Worm (Caenorhabditis elegans) whole organism, L1 larva: ENCODE results near the gene Y52E8A.6.

Experiments used
- C04F5.9 ChIP-seq: sonication (generic microtip); optimal IDR thresholded peaks from 2 replicates; lab custom pipeline; 2016; ENCODE audit warnings: missing genetic modification characterization, missing compliant biosample characterization
- F16B12.6 ChIP-seq: fragments of 150-350 bp; optimal IDR thresholded peaks from 2 replicates; lab custom pipeline; 2014; ENCODE audit warnings: missing biosample characterization, missing genetic modification characterization
- Y116A8C.19 ChIP-seq: sonication (generic microtip); optimal IDR thresholded peaks from 2 replicates; lab custom pipeline; 2016; ENCODE audit warnings: missing compliant biosample characterization, missing genetic modification characterization, borderline replicate concordance
- alr-1 ChIP-seq: fragments of 200-800 bp; sonication (Bioruptor generic); optimal IDR thresholded peaks from 2 replicates; lab custom pipeline; 2018; ENCODE audit warnings: borderline replicate concordance, mild to moderate bottlenecking, missing genetic modification characterization, missing compliant biosample characterization
- aly-2 ChIP-seq: fragments of 150-350 bp; optimal IDR thresholded peaks from 2 replicates; lab custom pipeline; 2014; ENCODE audit warnings: missing biosample characterization, missing genetic modification characterization
- ama-1 ChIP-seq: fragments of 150-350 bp; optimal IDR thresholded peaks from 2 replicates; lab custom pipeline; 2014
- blmp-1 ChIP-seq: fragments of 150-350 bp; optimal IDR thresholded peaks from 2 replicates; lab custom pipeline; 2014; ENCODE audit warnings: missing biosample characterization, missing genetic modification characterization
- ceh-8 ChIP-seq: fragments of 200-800 bp; sonication (Bioruptor generic); optimal IDR thresholded peaks from 2 replicates; lab custom pipeline; 2018; ENCODE audit warnings: mild to moderate bottlenecking, missing genetic modification characterization, moderate library complexity, missing compliant biosample characterization
- ceh-88 ChIP-seq: fragments of 200-800 bp; sonication (Bioruptor generic); IDR thresholded peaks from 2 replicates; pipeline ENCODE4 v1.3.6; 2022; ENCODE audit warnings: missing genetic modification characterization, missing compliant biosample characterization
- ceh-90 ChIP-seq: sonication (generic microtip); optimal IDR thresholded peaks from 2 replicates; lab custom pipeline; 2016; ENCODE audit warnings: missing genetic modification characterization, missing compliant biosample characterization
- efl-1 ChIP-seq, 4 experiments: fragments of 150-350 bp; optimal IDR thresholded peaks in 3 of 4; peaks in 1 of 4; 1 replicate in 1 of 4; 2 replicates in 3 of 4; lab custom pipeline; 2014; ENCODE audit warnings: missing biosample characterization in 2 of 4, missing genetic modification characterization in 2 of 4, missing genetic modification reagents in 2 of 4
- efl-3 ChIP-seq: fragments of 200-800 bp; sonication (Bioruptor generic); optimal IDR thresholded peaks from 2 replicates; lab custom pipeline; 2018; ENCODE audit warnings: mild to moderate bottlenecking, missing genetic modification characterization, missing compliant biosample characterization
- egl-13 ChIP-seq: sonication (generic microtip); optimal IDR thresholded peaks from 2 replicates; lab custom pipeline; 2016; ENCODE audit warnings: missing genotype, missing genetic modification reagents, missing genetic modification characterization, missing compliant biosample characterization
- elt-2 ChIP-seq: sonication (generic microtip); optimal IDR thresholded peaks from 2 replicates; lab custom pipeline; 2016; ENCODE audit warnings: missing genetic modification characterization, mild to moderate bottlenecking, inconsistent platforms, missing compliant biosample characterization, missing genetic modification reagents
- elt-3 ChIP-seq, 6 experiments: fragments of 150-350 bp in 1 of 6; sonication (generic microtip); optimal IDR thresholded peaks; 2 replicates each; lab custom pipeline; 2017 to 2018; ENCODE audit warnings: missing biosample characterization in 6 of 6, missing genetic modification characterization in 6 of 6, inconsistent platforms in 1 of 6
- ets-5 ChIP-seq: fragments of 200-800 bp; sonication (Bioruptor generic); IDR thresholded peaks from 2 replicates; pipeline ENCODE4 v1.3.6; 2022; ENCODE audit warnings: missing genetic modification characterization, missing compliant biosample characterization
- fkh-4 ChIP-seq: sonication (generic microtip); optimal IDR thresholded peaks from 2 replicates; lab custom pipeline; 2016; ENCODE audit warnings: missing compliant biosample characterization, missing genetic modification characterization, borderline replicate concordance
- grh-1 ChIP-seq: fragments of 200-800 bp; sonication (Bioruptor generic); IDR thresholded peaks from 2 replicates; pipeline ENCODE4 v1.3.6; 2022; ENCODE audit warnings: missing genetic modification reagents, missing genetic modification characterization, missing compliant biosample characterization
- irx-1 ChIP-seq: sonication (generic microtip); optimal IDR thresholded peaks from 2 replicates; lab custom pipeline; 2016; ENCODE audit warnings: missing genetic modification characterization, missing compliant biosample characterization
- lin-13 ChIP-seq: fragments of 150-350 bp; optimal IDR thresholded peaks from 2 replicates; lab custom pipeline; 2014; ENCODE audit warnings: missing biosample characterization, missing genetic modification reagents, missing genetic modification characterization
- lin-14 ChIP-seq: fragments of 200-800 bp; sonication (Bioruptor generic); optimal IDR thresholded peaks from 2 replicates; lab custom pipeline; 2018; ENCODE audit warnings: mild to moderate bottlenecking, missing genetic modification characterization, moderate library complexity, missing compliant biosample characterization
- lin-39 ChIP-seq: fragments of 150-350 bp; optimal IDR thresholded peaks from 2 replicates; lab custom pipeline; 2014; ENCODE audit warnings: missing biosample characterization, missing genetic modification reagents, missing genetic modification characterization
- lir-3 ChIP-seq: sonication (generic microtip); optimal IDR thresholded peaks from 2 replicates; lab custom pipeline; 2016; ENCODE audit warnings: mild to moderate bottlenecking, missing genetic modification characterization, moderate library complexity, missing compliant biosample characterization; ENCODE audit not compliant: poor library complexity
- lsy-2 ChIP-seq, 2 experiments: fragments of 150-350 bp; optimal IDR thresholded peaks; 2 replicates each; lab custom pipeline; 2014; ENCODE audit warnings: missing biosample characterization in 2 of 2, missing genetic modification characterization in 2 of 2
- mep-1 ChIP-seq: fragments of 150-350 bp; optimal IDR thresholded peaks from 2 replicates; lab custom pipeline; 2014; ENCODE audit warnings: missing biosample characterization, missing genetic modification characterization
- nhr-12 ChIP-seq: sonication (generic microtip); optimal IDR thresholded peaks from 2 replicates; lab custom pipeline; 2017; ENCODE audit warnings: missing biosample characterization, missing genetic modification characterization
- nhr-19 ChIP-seq: fragments of 200-800 bp; sonication (Bioruptor generic); conservative IDR thresholded peaks from 2 replicates; pipeline ENCODE4 v1.3.6; 2022; ENCODE audit warnings: missing genetic modification characterization, missing compliant biosample characterization
- nhr-20 ChIP-seq: sonication (generic microtip); optimal IDR thresholded peaks from 2 replicates; lab custom pipeline; 2016; ENCODE audit warnings: mild to moderate bottlenecking, missing genetic modification characterization, missing compliant biosample characterization
- nhr-237 ChIP-seq: fragments of 150-350 bp; optimal IDR thresholded peaks from 2 replicates; lab custom pipeline; 2014; ENCODE audit warnings: missing biosample characterization, missing genetic modification characterization
- nhr-28 ChIP-seq: fragments of 150-350 bp; optimal IDR thresholded peaks from 2 replicates; lab custom pipeline; 2014; ENCODE audit warnings: missing biosample characterization, missing genetic modification characterization
- nhr-76 ChIP-seq: sonication (generic microtip); optimal IDR thresholded peaks from 2 replicates; lab custom pipeline; 2017; ENCODE audit warnings: missing biosample characterization, missing genetic modification characterization
- nhr-77 ChIP-seq: fragments of 150-350 bp; optimal IDR thresholded peaks from 2 replicates; lab custom pipeline; 2014; ENCODE audit warnings: missing biosample characterization, missing genetic modification characterization
- nhr-90 ChIP-seq: sonication (generic microtip); optimal IDR thresholded peaks from 2 replicates; lab custom pipeline; 2016; ENCODE audit warnings: mild to moderate bottlenecking, missing genetic modification characterization, missing compliant biosample characterization; ENCODE audit not compliant: poor library complexity
- pax-3 ChIP-seq: fragments of 200-800 bp; sonication (Bioruptor generic); optimal IDR thresholded peaks from 2 replicates; lab custom pipeline; 2018; ENCODE audit warnings: mild to moderate bottlenecking, missing genetic modification characterization, moderate library complexity, missing compliant biosample characterization
- pqm-1 ChIP-seq: sonication (generic microtip); optimal IDR thresholded peaks from 3 replicates; lab custom pipeline; 2017; ENCODE audit warnings: missing biosample characterization, missing genetic modification characterization
- rnt-1 ChIP-seq: sonication (generic microtip); optimal IDR thresholded peaks from 2 replicates; lab custom pipeline; 2016; ENCODE audit warnings: mild to moderate bottlenecking, missing genetic modification characterization, moderate library complexity, missing compliant biosample characterization
- skn-1 ChIP-seq: fragments of 150-350 bp; optimal IDR thresholded peaks from 2 replicates; lab custom pipeline; 2014; ENCODE audit warnings: missing biosample characterization, missing genetic modification characterization
- snpc-4 ChIP-seq: fragments of 150-350 bp; optimal IDR thresholded peaks from 2 replicates; lab custom pipeline; 2014; ENCODE audit warnings: missing biosample characterization, missing genetic modification characterization
- snu-23 ChIP-seq: sonication (generic microtip); optimal IDR thresholded peaks from 2 replicates; lab custom pipeline; 2016; ENCODE audit warnings: missing genetic modification characterization, missing compliant biosample characterization
- sox-4 ChIP-seq: sonication (generic microtip); optimal IDR thresholded peaks from 2 replicates; lab custom pipeline; 2016; ENCODE audit warnings: missing genetic modification characterization, missing compliant biosample characterization
- swsn-7 ChIP-seq: sonication (generic microtip); optimal IDR thresholded peaks from 2 replicates; lab custom pipeline; 2016; ENCODE audit warnings: missing genetic modification characterization, missing compliant biosample characterization
- tbx-2 ChIP-seq: sonication (generic microtip); optimal IDR thresholded peaks from 2 replicates; lab custom pipeline; 2016; ENCODE audit warnings: missing genetic modification characterization, missing compliant biosample characterization
- tlp-1 ChIP-seq: fragments of 150-350 bp; optimal IDR thresholded peaks from 2 replicates; lab custom pipeline; 2014; ENCODE audit warnings: missing biosample characterization, missing genetic modification characterization
- unc-62 ChIP-seq: fragments of 150-350 bp; optimal IDR thresholded peaks from 2 replicates; lab custom pipeline; 2014; ENCODE audit warnings: missing biosample characterization, missing genetic modification reagents, missing genetic modification characterization
- zag-1 ChIP-seq: fragments of 150-350 bp; optimal IDR thresholded peaks from 2 replicates; lab custom pipeline; 2014; ENCODE audit warnings: missing biosample characterization, missing genetic modification characterization
- zip-4 ChIP-seq: fragments of 200-800 bp; sonication (Bioruptor generic); optimal IDR thresholded peaks from 2 replicates; lab custom pipeline; 2018; ENCODE audit warnings: mild to moderate bottlenecking, missing genetic modification characterization, moderate library complexity, missing compliant biosample characterization

Gene Y52E8A.6

DNA sequence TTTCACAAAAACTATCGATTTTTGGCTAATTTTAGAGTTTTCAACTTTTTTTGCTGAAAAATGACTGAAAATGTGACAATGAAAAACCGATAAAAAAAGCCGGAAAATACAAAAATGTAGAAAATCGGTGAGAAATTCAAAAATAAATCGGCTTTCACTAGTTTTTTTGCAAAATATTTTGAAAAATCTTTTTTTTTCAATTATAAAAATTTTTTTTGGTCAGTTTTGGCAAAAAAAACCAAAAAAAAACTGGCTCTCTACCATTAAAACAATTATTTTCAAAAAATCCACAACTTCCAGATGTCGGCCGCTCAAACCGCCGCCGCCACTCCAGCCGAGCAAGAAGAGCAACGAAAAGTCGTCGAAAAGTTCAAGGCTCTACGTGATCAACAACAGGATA, 6.7 kb upstream of the Y52E8A.6 start, which contains the start of gene pfd-2:
TSS of gene pfd-2 (plus strand) at position 301 of the 400 bp plus-strand sequence.
- no peak for TF ChIP-seq ets-5 (GFP tag; lab: Robert Waterston, UW)
- TF ChIP-seq ceh-8 (GFP tag; lab: Kevin White, UChicago), result no peak
- TF ChIP-seq elt-2 (tag; lab: Kevin White, UChicago), result no peak
- TF ChIP-seq tlp-1 (tag; lab: Kevin White, UChicago), result no peak
- no peak for TF ChIP-seq lin-14 (GFP tag; lab: Kevin White, UChicago)
- no peak for TF ChIP-seq elt-3 (tag; optimal IDR thresholded peaks at IDR 0.05; lab: Kevin White, UChicago)
- TF ChIP-seq nhr-76, result no peak
- no peak for TF ChIP-seq nhr-77
- TF ChIP-seq irx-1 (tag; lab: Kevin White, UChicago), result no peak
- TF ChIP-seq Y116A8C.19 (tag; lab: Kevin White, UChicago), result no peak
- no peak for TF ChIP-seq swsn-7 (tag; lab: Kevin White, UChicago)
- no peak for TF ChIP-seq lsy-2 (tag; optimal IDR thresholded peaks at IDR 0.05; lab: Kevin White, UChicago)
- no peak for TF ChIP-seq grh-1 (GFP tag; lab: Robert Waterston, UW)
- no peak for TF ChIP-seq nhr-28
- TF ChIP-seq efl-1 (optimal IDR thresholded peaks at IDR 0.05; lab: Kevin White, UChicago), result no peak
- TF ChIP-seq efl-1 (GFP tag; optimal IDR thresholded peaks at IDR 0.05 in 1 of 2; lab: Kevin White, UChicago), result no peak
- TF ChIP-seq nhr-90 (tag; lab: Kevin White, UChicago), result no peak
- TF ChIP-seq pqm-1 (tag; lab: Kevin White, UChicago), result no peak
- TF ChIP-seq egl-13 (tag; lab: Kevin White, UChicago), result no peak
- TF ChIP-seq lin-39 (tag; lab: Kevin White, UChicago), result no peak
- TF ChIP-seq lir-3 (tag; lab: Kevin White, UChicago), result no peak

DNA sequence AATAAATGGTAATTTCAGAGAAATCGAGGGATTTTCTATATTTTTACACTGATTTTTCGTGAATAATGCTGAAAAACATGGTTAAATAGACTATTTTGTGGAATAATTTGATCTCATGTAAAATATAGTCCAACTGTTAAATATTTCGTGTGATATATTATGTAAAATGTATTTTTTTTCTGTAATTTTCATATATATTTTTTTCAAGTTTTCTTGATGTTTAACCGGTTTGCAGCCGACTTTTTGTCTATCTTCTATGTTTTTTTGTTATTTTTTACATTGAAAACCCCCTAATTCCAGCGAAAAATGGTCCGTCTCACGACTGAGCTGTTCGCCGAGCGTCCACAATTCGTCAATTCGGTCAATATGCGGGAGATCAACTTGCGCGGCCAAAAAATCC, 4.3 kb upstream of the Y52E8A.6 start, which contains the start of gene mog-2:
TSS of gene mog-2 (plus strand) at position 301 of the 400 bp plus-strand sequence.
- TF ChIP-seq pax-3 (tag; lab: Kevin White, UChicago) (no peak), efl-1 (optimal IDR thresholded peaks at IDR 0.05; lab: Kevin White, UChicago) (no peak), efl-1 (GFP tag; optimal IDR thresholded peaks at IDR 0.05 in 1 of 2; lab: Kevin White, UChicago) (peak in 1 of 2 experiments; percentile 21)
- TF ChIP-seq, all 84 proteins: peak for 1

DNA sequence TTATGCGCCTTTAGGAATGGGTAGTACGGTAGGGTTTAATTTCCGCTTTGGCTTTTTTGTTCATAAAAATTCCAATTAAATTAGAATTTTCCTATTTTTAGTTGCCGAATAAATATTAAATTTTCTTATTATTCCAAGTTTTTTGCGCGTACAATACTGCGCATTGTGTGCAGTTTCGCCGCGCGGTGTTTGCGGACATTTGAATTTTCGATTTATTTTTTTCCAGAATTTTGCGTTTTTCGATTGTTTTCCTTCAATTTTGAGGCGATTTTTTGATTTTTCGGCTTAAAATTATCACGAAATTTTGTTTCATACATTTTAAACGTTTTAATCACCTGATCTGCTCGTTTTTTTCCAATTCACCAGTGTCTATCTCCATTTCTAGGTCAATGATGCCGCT, 3.1 kb upstream of the Y52E8A.6 start, which contains the start of gene H20J04.6:
TSS of gene H20J04.6 (plus strand) at position 386 of the 400 bp plus-strand sequence.
- no peak for TF ChIP-seq aly-2 (tag; lab: Kevin White, UChicago)
- TF ChIP-seq lin-13 (GFP tag; lab: Kevin White, UChicago), result no peak
- no peak for TF ChIP-seq pqm-1 (tag; lab: Kevin White, UChicago)
- no peak for TF ChIP-seq fkh-4 (tag; lab: Kevin White, UChicago)
- TF ChIP-seq snpc-4 (tag; lab: Kevin White, UChicago), result no peak
- no peak for TF ChIP-seq skn-1 (tag; lab: Kevin White, UChicago)
- peak; percentile 29 for TF ChIP-seq C04F5.9
- no peak for TF ChIP-seq nhr-237 (tag; lab: Kevin White, UChicago)
- no peak for TF ChIP-seq ama-1 (lab: Kevin White, UChicago)
- no peak for TF ChIP-seq pax-3 (tag; lab: Kevin White, UChicago)
- no peak for TF ChIP-seq zip-4 (GFP tag; lab: Kevin White, UChicago)
- TF ChIP-seq nhr-90 (tag; lab: Kevin White, UChicago), result peak; percentile 16
- no peak for TF ChIP-seq efl-3 (GFP tag; lab: Kevin White, UChicago)
- TF ChIP-seq snu-23 (GFP tag; lab: Kevin White, UChicago), result no peak
- no peak for TF ChIP-seq unc-62 (GFP tag; lab: Kevin White, UChicago)
- no peak for TF ChIP-seq rnt-1
- TF ChIP-seq efl-1 (optimal IDR thresholded peaks at IDR 0.05; lab: Kevin White, UChicago), result peak; percentile 23 to 52
- TF ChIP-seq efl-1 (GFP tag; optimal IDR thresholded peaks at IDR 0.05 in 1 of 2; lab: Kevin White, UChicago), result peak; percentile 56 to 94
- TF ChIP-seq nhr-20 (tag; lab: Kevin White, UChicago), result no peak
- no peak for TF ChIP-seq lin-39 (tag; lab: Kevin White, UChicago)
- TF ChIP-seq zag-1, result no peak
- peak; percentile 3 for TF ChIP-seq irx-1 (tag; lab: Kevin White, UChicago)
- TF ChIP-seq nhr-12, result no peak
- peak; percentile 1 for TF ChIP-seq tbx-2 (tag; lab: Kevin White, UChicago)
- TF ChIP-seq egl-13 (tag; lab: Kevin White, UChicago), result no peak
- no peak for TF ChIP-seq ceh-88 (GFP tag; lab: Robert Waterston, UW)
- peak; percentile 34 for TF ChIP-seq swsn-7 (tag; lab: Kevin White, UChicago)
- TF ChIP-seq mep-1 (tag; lab: Kevin White, UChicago), result peak; percentile 47
- TF ChIP-seq ceh-90 (tag; lab: Kevin White, UChicago), result no peak
- no peak for TF ChIP-seq ceh-8 (GFP tag; lab: Kevin White, UChicago)
- TF ChIP-seq blmp-1 (tag; lab: Kevin White, UChicago), result peak; percentile 30
- peak; percentile 48 for TF ChIP-seq lsy-2 (tag; optimal IDR thresholded peaks at IDR 0.05; lab: Kevin White, UChicago)
- no peak for TF ChIP-seq nhr-19 (GFP tag; lab: Robert Waterston, UW)
- no peak for TF ChIP-seq alr-1 (tag; lab: Kevin White, UChicago)
- TF ChIP-seq sox-4 (tag; lab: Kevin White, UChicago), result no peak
- TF ChIP-seq F16B12.6 (tag; lab: Kevin White, UChicago), result peak; percentile 88
